Worm (Caenorhabditis elegans) whole organism, L2 larva: ENCODE data around the gene gei-14.

Experiments used
- ama-1 ChIP-seq: fragments of 150-350 bp; optimal IDR thresholded peaks from 2 replicates; lab custom pipeline; 2018; ENCODE audit warnings: inconsistent platforms
- blmp-1 ChIP-seq: sonication (generic microtip); optimal IDR thresholded peaks from 2 replicates; lab custom pipeline; 2017; ENCODE audit warnings: missing genetic modification characterization, mild to moderate bottlenecking, missing compliant biosample characterization, antibody characterized with exemption, moderate library complexity; ENCODE audit not compliant: insufficient read depth
- elt-3 ChIP-seq: sonication (generic microtip); optimal IDR thresholded peaks from 2 replicates; lab custom pipeline; 2017; ENCODE audit warnings: missing biosample characterization, missing genetic modification characterization
- lin-13 ChIP-seq: fragments of 150-350 bp; optimal IDR thresholded peaks from 2 replicates; lab custom pipeline; 2014; ENCODE audit warnings: missing biosample characterization, missing genetic modification reagents, missing genetic modification characterization
- lsy-2 ChIP-seq, 2 experiments: fragments of 150-350 bp in 1 of 2; sonication (generic microtip) in 1 of 2; optimal IDR thresholded peaks; 2 replicates each; lab custom pipeline; 2014 to 2017; ENCODE audit warnings: missing biosample characterization in 2 of 2, missing genetic modification characterization in 2 of 2
- nhr-25 ChIP-seq: fragments of 150-350 bp; sonication (generic microtip); optimal IDR thresholded peaks from 3 replicates; lab custom pipeline; 2014; ENCODE audit warnings: missing biosample characterization, missing genetic modification characterization
- ztf-11 ChIP-seq: sonication (generic microtip); optimal IDR thresholded peaks from 2 replicates; lab custom pipeline; 2017; ENCODE audit warnings: missing biosample characterization, missing genetic modification characterization

DNA sequence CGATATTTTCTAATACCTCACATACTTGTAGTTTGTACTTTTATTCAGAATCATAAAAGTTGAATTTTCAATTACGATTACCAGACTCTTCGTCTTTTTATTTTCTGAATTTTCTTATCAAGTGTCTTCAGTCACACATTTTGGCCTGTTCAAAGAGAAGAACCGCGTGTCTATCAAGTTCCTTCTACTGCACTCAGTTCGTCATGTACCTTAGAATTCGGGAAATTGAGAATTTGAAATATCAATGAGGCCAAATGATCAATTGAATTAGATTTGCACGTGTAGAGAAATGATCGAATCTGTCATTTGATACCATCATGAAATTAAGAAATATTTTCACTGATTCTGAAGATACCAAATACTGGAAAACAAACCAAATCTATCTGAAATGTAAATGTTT lies 12.5 kb downstream of the gei-14 start:
- TF ChIP-seq ztf-11 (no peak), elt-3 (tag; lab: Kevin White, UChicago) (no peak), lin-13 (GFP tag; lab: Kevin White, UChicago) (no peak), ama-1 (lab: Kevin White, UChicago) (no peak), blmp-1 (tag; lab: Kevin White, UChicago) (peak; percentile 49), lsy-2 (tag; optimal IDR thresholded peaks at IDR 0.05; lab: Kevin White, UChicago) (no peak), nhr-25 (tag; lab: Kevin White, UChicago) (no peak)
